Worm (Caenorhabditis elegans) whole organism, L4/young adult: ENCODE data around the gene jmjd-3.1.

Experiments
- W03F9.2 ChIP-seq: fragments of 150-350 bp; optimal IDR thresholded peaks from 2 replicates; lab custom pipeline; 2014; ENCODE audit warnings: missing biosample characterization, missing genetic modification characterization
- dao-5 ChIP-seq: sonication (generic microtip); optimal IDR thresholded peaks from 2 replicates; lab custom pipeline; 2016; ENCODE audit warnings: missing genotype, missing genetic modification characterization, moderate library complexity, missing compliant biosample characterization
- him-1 ChIP-seq: sonication (generic microtip); optimal IDR thresholded peaks from 2 replicates; lab custom pipeline; 2016; ENCODE audit warnings: missing genotype, missing genetic modification reagents, missing genetic modification characterization, missing compliant biosample characterization

Gene jmjd-3.1

DNA sequence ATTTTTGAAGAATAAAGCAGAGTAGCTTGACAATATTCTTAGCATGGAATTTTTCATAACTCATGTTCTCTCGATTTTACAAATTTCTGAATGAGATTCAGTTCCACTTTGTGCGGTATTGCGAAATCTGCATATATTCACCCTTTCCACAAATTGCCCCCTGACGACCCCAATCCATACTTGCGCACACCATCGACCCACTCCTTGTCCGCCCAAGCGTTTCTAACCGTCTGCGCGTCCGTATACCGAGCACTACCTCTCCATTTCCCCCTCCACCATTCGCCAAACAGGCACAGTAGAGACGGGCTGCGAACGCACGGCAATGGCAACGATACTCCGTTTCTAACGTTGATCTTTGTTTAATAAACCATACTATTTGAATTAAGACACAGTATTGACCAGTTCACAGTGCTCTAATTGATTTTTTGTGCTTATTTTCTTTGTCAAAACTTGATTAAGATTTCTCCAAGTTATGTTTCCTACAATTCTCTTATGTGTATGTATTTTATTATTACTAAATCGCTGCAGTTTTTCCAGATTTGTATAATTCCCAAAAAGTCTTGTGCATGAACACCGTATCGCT, 14.1 kb upstream of the jmjd-3.1 start, which contains the start of gene utx-1:
TSS of gene utx-1 (plus strand) at position 533 of the 583 bp plus-strand sequence.
- TF ChIP-seq him-1 (tag; lab: Kevin White, UChicago) (no peak), dao-5 (no peak), W03F9.2 (tag; lab: Kevin White, UChicago) (no peak)

DNA sequence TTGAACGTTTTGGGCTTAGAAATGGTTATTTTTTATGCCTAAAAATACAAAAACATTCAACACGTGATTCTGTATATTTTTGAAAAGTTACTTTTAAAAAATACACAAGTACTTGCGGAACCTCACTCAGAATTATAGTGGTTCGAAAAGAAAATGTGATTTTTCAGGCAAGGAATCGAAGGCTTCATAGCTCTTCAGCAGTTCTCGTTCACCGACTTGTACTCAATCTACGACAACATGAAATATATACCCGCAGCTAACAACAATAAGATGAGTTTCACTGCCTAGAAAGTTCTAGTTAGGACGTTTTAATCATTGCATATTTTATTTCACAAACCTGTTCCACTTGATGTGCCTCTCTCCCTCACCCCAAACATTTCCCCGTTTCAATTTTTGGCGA, 8.3 kb upstream of the jmjd-3.1 start:
- TF ChIP-seq dao-5 (no peak), him-1 (tag; lab: Kevin White, UChicago) (no peak), W03F9.2 (tag; lab: Kevin White, UChicago) (no peak)

DNA sequence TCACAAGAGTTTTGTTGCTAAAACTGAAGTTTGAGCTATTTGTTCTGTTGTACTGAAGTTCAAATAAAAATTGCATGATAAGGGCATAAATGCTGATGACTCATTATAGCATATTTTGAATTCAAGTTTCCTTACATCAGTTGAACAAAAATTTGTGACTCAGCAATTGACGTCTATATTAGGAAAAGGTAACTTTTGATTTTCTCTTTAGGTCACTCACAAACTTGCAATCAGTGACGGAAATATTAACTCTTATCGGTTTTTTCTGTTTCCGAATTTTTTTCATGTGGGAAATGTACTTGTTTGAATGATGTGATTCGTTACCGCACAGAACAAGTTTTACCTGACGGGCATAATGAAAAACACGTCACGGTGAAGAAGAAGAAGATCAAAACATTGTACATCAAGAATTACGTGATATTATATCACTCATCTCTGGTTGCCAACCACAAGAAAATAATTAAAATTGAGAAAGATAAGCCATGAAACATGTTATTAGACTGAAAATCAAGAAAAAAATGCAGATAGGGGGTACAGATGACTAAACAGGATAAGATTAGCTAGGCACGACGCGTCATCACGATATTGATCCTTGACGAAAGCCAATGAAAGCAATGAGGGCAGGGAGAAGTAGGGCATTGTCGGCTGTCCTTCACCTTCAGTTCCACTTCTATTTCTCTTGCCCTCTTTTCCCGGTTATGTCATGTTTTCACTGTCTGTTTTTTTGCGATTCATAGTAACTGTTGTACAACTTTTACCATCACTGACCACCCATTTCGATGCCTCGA, 7.0 kb upstream of the jmjd-3.1 start:
- no peak for TF ChIP-seq W03F9.2 (tag; lab: Kevin White, UChicago)
- no peak for TF ChIP-seq him-1 (tag; lab: Kevin White, UChicago)
- TF ChIP-seq dao-5: no peak

DNA sequence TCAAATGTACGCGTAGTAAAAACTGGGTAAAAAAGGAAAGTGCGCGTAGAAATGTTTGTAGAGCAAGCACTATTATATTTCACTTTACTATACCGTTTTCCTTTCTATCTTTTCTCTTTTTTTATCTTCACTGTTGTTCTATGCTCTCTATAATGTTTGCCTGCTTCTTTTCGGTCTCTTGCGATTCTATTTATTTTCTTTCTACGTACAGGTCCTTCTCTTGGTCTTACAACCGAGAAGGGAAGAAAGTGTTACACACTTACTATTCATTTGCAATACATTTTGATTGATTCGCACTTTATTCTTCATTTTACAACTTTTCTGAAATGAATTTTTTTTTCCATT, 6.4 kb upstream of the jmjd-3.1 start:
- TF ChIP-seq him-1 (tag; lab: Kevin White, UChicago): no peak
- TF ChIP-seq W03F9.2 (tag; lab: Kevin White, UChicago): no peak
- TF ChIP-seq dao-5: no peak

DNA sequence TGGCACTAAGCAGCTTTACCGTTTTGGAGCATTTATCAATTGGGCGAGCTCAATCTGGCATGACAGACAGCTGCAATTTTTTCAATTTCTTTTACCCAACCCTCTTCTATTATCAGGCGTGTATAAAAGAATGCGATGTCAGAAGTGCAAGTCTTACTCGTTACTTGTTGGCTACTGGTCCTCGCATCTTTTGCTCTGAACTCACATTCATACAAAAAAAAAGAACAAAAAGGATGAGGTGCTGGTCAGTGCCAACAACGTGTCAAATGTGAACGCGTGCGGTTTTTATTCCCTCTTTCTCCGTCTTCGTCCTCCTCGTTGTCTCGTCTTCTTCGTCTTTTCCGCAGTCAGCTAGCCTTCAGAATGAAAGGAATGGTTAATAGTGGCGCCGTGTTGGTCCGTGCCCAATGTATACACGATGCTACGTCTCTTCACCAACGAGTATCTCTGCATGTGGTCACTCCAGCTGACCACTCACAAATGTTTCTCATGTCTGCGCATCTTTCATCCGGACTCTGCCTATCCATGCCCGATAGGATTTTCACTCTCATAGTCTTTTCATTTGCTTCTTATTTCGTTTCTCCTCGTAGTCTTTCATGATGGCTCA, 4.9 kb upstream of the jmjd-3.1 start:
- TF ChIP-seq dao-5: no peak
- TF ChIP-seq W03F9.2 (tag; lab: Kevin White, UChicago): no peak
- TF ChIP-seq him-1 (tag; lab: Kevin White, UChicago): no peak

DNA sequence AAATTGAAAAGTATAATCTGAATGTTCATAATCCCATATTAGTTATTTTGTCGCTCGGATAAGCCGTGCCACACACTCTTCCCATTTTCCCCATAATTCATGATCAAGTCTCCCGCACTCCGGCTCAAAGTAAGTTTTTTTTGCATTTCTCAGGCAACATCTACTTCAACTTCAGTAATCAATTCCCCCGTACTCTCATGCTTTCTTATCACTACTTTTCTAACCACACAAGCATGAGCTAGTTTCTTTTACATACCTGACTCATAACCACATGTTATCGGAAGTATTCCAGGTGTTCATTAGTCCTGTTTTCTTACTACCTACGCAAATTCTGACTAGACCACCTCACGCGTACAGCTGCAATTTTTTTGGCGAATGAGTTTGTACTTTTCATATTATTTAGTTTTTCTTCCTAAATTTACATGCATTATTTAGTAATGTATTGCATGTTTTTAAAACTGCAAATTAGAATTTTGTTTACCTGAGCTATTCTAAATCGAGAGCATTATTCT, 4.3 kb upstream of the jmjd-3.1 start:
- no peak for TF ChIP-seq dao-5
- no peak for TF ChIP-seq W03F9.2 (tag; lab: Kevin White, UChicago)
- TF ChIP-seq him-1 (tag; lab: Kevin White, UChicago): no peak

DNA sequence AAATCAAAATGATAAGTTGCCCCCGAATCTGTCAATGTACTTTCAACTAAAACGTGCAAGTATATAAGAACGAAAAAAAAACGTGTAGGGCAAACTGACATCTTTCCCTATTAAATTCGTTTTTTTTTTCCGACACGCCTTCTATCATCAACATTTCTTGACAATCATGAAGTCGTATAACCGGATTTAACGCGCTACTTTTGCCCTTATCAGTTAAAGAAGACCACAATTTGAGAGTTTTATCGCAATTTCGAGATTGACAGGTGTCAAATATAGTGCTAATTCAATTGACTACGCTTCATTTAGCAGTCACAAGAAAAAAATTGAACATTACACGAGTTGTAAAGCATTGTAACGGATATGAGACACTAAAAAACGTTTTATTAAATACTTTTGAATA, 3.7 kb upstream of the jmjd-3.1 start:
- TF ChIP-seq him-1 (tag; lab: Kevin White, UChicago) (no peak), W03F9.2 (tag; lab: Kevin White, UChicago) (no peak), dao-5 (no peak)

DNA sequence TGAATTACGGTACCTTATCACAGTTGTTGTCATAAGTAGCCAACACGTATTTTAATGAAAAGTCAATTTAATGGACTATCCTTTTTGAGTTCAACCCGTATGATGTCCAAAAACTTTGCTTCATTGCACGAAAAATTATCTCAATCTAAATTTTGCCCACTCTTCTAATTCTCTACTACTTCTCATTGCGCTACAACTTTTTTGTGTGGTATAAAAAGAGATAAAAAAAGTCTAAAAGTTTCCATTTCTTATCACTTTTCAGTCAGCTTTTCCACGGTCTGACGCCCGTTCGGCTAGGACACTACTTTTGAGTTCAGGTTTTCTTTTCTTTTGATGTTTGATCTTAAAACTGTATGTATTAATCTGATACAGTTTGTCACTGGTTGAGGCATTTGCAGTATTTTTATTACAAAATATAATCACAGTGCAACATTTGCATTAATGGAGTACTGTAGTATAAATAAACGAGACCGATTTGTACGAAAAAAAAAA, 3.0 kb upstream of the jmjd-3.1 start:
- TF ChIP-seq dao-5 (no peak), W03F9.2 (tag; lab: Kevin White, UChicago) (no peak), him-1 (tag; lab: Kevin White, UChicago) (no peak)

DNA sequence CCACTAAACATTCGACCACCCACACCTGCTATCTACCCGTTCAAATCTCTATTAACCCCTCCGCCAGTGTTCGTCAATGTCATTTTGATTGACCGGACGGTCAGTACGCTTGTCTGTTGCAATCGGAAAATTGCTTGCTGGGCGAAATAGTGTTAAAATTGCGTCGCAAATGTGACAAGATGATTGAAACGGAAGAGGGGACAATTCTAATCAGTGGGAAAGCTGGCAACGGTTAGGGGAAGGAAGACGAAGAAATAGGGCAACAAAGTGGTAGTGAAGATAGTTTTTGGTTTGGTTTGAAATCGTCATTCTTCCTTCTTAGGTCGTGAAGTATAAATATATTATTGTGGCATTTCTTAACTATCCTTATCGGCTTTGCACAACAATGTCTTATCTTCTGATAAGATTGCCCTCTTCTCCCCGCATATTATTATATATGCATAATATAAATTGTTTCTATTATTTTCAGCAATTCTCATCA, 2.4 kb upstream of the jmjd-3.1 start:
- TF ChIP-seq dao-5 (no peak), him-1 (tag; lab: Kevin White, UChicago) (no peak), W03F9.2 (tag; lab: Kevin White, UChicago) (no peak)

DNA sequence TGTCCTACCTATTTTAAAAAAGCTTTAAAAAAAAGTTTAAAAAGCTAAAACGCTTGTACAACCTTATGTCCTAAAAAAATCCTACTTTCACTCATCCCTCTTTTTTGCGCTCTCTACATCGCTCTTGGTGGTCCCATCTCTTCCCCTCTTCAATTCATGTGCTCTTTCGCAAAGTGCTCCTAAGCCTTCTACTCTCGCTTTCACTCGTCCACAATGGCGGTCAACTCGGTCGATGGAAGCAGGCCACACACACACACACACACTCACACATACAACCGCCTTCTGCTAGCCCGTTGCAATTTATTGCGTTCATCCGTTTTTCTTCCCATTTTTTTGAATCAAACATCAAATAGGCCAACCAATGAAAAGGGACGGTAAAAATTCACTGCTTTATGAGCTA, 1.7 kb upstream of the jmjd-3.1 start:
- TF ChIP-seq W03F9.2 (tag; lab: Kevin White, UChicago): no peak
- TF ChIP-seq dao-5: no peak
- no peak for TF ChIP-seq him-1 (tag; lab: Kevin White, UChicago)

DNA sequence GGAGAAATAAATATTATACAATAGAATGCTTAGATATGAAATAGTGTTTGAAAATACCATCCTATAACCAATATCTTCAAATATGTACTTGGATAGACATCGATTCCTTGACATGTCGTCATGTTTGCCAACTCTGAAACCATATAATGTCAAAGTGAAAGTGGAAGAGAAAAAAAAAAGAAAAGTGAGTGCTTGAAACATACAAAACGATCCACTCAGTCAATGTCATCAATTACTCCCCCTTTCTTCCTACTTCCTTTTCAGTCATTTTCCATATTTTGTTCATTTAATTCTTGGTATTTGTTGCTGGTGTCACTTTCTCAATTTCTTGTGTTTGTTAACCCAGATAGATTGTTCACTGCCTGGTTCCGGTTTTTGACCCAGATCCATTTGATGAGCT, 9.4 kb downstream of the jmjd-3.1 start, which contains the start of gene F18E9.4:
TSS of gene F18E9.4 (plus strand) at position 301 of the 400 bp plus-strand sequence.
- TF ChIP-seq dao-5: no peak
- no peak for TF ChIP-seq W03F9.2 (tag; lab: Kevin White, UChicago)
- TF ChIP-seq him-1 (tag; lab: Kevin White, UChicago): no peak

DNA sequence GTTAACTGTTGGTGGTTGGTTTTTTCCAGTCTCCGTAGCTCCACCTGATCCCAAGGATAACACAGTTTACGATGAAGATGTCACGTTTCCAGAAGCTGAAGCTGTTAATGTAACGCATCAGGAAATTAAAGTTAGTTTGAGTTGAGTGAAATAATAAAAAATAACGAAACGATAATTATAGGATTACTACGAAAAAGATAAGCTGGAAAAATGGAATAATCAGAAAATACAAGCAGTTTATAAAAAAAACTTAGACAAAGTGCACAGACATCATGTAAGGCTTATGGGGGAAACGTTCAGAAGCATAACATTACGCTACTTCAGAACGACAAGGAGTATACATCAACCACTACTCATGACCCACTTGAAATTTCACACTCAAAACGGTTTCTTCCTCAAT, 10.6 kb downstream of the jmjd-3.1 start, which contains the start of gene F18E9.8:
TSS of gene F18E9.8 (minus strand) at position 101 of the 400 bp plus-strand sequence.
- TF ChIP-seq dao-5: no peak
- TF ChIP-seq W03F9.2 (tag; lab: Kevin White, UChicago): no peak
- no peak for TF ChIP-seq him-1 (tag; lab: Kevin White, UChicago)

DNA sequence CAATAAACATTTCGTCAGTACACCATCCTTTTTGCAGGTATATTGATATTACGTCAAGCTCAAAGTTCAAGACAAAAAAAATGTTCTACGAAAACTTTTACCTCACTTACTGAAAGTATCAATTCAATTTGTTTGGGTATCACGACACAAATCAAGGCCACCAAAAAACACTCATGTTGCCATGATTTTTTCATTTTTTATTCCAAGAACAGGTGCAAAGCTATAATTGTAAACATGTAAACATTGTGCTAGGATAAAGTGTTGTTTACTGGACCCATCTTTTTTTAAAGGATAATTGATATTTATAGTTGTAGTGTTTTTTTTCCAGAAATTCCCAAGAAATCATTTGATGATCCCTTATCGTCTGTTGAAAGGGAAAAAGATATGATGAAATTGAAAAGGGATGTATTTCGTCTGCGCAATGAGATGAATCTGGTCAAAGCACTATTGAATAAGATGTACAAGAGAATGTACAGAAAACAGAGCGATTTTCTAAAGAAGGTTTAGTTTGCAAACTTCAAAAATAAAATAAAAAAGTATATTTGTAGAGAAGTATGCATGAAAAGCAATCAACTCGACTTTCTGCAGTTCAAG, 12.0 kb downstream of the jmjd-3.1 start:
- TF ChIP-seq W03F9.2 (tag; lab: Kevin White, UChicago) (no peak), dao-5 (no peak), him-1 (tag; lab: Kevin White, UChicago) (no peak)
